Worm (Caenorhabditis elegans) whole organism, L4/young adult: Measurements from ENCODE around the gene C54F6.20.

Experiments
- W03F9.2 ChIP-seq: fragments of 150-350 bp; optimal IDR thresholded peaks from 2 replicates; lab custom pipeline; 2014; ENCODE audit warnings: missing biosample characterization, missing genetic modification characterization
- dao-5 ChIP-seq: sonication (generic microtip); optimal IDR thresholded peaks from 2 replicates; lab custom pipeline; 2016; ENCODE audit warnings: missing genotype, missing genetic modification characterization, moderate library complexity, missing compliant biosample characterization
- him-1 ChIP-seq: sonication (generic microtip); optimal IDR thresholded peaks from 2 replicates; lab custom pipeline; 2016; ENCODE audit warnings: missing genotype, missing genetic modification reagents, missing genetic modification characterization, missing compliant biosample characterization

ce11 chrV:7485000-7485399 lies 39.5 kb upstream of the C54F6.20 start, which contains the start of gene srbc-8:
- TF ChIP-seq dao-5 (no peak), W03F9.2 (tag; lab: Kevin White, UChicago) (no peak), him-1 (no peak)
